Fruit fly (Drosophila melanogaster): ENCODE data around the gene Dpck.

The Dpck gene

DNA sequence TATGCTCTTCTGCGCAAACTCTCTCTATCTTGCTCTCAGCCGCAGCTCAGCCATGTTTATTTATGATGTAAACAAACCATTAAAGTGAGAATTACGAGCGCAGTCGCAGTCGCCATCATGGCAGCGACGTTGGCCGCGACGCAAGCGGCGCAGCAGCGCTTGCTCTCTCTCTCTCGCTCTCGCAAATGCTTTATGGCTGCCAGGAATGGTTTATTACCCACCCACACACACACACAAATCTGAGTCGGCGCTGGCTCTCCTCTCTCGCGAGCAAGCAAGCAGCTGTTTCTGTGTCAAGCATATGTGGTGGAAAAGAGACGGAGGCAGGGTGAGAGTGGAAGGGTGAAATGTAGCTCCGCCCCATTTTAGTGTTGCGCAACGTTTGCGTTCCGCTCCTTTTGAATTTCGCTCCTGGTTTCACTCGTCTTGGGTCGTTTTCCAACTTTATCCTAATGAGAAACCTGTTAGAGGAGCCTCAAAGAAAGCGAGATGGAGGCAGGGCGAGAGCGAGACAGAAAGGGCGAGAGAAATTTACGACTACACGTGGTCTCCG is 44.7 kb upstream of the Dpck start (continued):
- no peak for TF ChIP-seq wdn (GFP tag; IDR thresholded peaks at IDR 0.05)
- TF ChIP-seq Hand (GFP tag; optimal IDR thresholded peaks at IDR 0.05), result no peak
- no peak for TF ChIP-seq CHES-1-like (GFP tag; optimal IDR thresholded peaks at IDR 0.05)
- TF ChIP-seq CG15011 (GFP tag; optimal IDR thresholded peaks at IDR 0.05), result no peak
- no peak for TF ChIP-seq CG4730 (GFP tag; IDR thresholded peaks at IDR 0.05)
- no peak for TF ChIP-seq CG1529 (GFP tag; optimal IDR thresholded peaks at IDR 0.05)
- no peak for TF ChIP-seq CG4404 (GFP tag; IDR thresholded peaks at IDR 0.05)
- TF ChIP-seq z (GFP tag; IDR thresholded peaks at IDR 0.05), result peak; percentile 91
- TF ChIP-seq slbo (GFP tag; IDR thresholded peaks at IDR 0.05), result no peak
- no peak for TF ChIP-seq jing (GFP tag; optimal IDR thresholded peaks at IDR 0.05)
- TF ChIP-seq knrl (GFP tag; IDR thresholded peaks at IDR 0.05; ENCODE audit: partially characterized antibody), result no peak
- no peak for TF ChIP-seq sug (tag; optimal IDR thresholded peaks at IDR 0.05)
- TF ChIP-seq CG13123 (GFP tag; optimal IDR thresholded peaks at IDR 0.05), result no peak
- TF ChIP-seq danr (GFP tag; IDR thresholded peaks at IDR 0.05), result no peak
- TF ChIP-seq hkb (optimal IDR thresholded peaks at IDR 0.05), result no peak
- 0 out of 2 replicates have a peak, but pooled peaks have one; percentile 26 for TF ChIP-seq hkb (GFP tag; IDR thresholded peaks at IDR 0.05)
- TF ChIP-seq Myb (GFP tag; optimal IDR thresholded peaks at IDR 0.05), result no peak
- TF ChIP-seq NFAT (GFP tag; IDR thresholded peaks at IDR 0.05), result no peak
- TF ChIP-seq chinmo (GFP tag; IDR thresholded peaks at IDR 0.05; ENCODE audit: partially characterized antibody), result peak; percentile 89; the same call in 1 of the 4 replicates
- TF ChIP-seq CG12236 (GFP tag; optimal IDR thresholded peaks at IDR 0.05), result no peak
- no peak for TF ChIP-seq tx (GFP tag; optimal IDR thresholded peaks at IDR 0.05)
- no peak for TF ChIP-seq CG11560 (tag; IDR thresholded peaks at IDR 0.05)
- 0 out of 2 replicates have a peak, but pooled peaks have one; percentile 39 for TF ChIP-seq CG4360 (GFP tag; IDR thresholded peaks at IDR 0.05)
- TF ChIP-seq repo (GFP tag; optimal IDR thresholded peaks at IDR 0.05), result no peak
- TF ChIP-seq cg (GFP tag; optimal IDR thresholded peaks at IDR 0.05), result peak; percentile 96
- peak; percentile 80 for TF ChIP-seq Med (GFP tag)
- peak; percentile 88 for TF ChIP-seq CG10321 (GFP tag; IDR thresholded peaks at IDR 0.05)
- TF ChIP-seq CG8089 (GFP tag; optimal IDR thresholded peaks at IDR 0.05), result peak; percentile 11
- TF ChIP-seq Dfd (GFP tag; optimal IDR thresholded peaks at IDR 0.05), result no peak
- TF ChIP-seq btn (GFP tag; optimal IDR thresholded peaks at IDR 0.05), result no peak
- TF ChIP-seq crol (GFP tag; IDR thresholded peaks at IDR 0.05), result peak; percentile 72
- peak; percentile 52 for TF ChIP-seq Neu2 (GFP tag; optimal IDR thresholded peaks at IDR 0.05; ENCODE audit: borderline replicate concordance)
- no peak for TF ChIP-seq cato (GFP tag; optimal IDR thresholded peaks at IDR 0.05; ENCODE audit: borderline replicate concordance)
- no peak for TF ChIP-seq CG1233 (GFP tag; optimal IDR thresholded peaks at IDR 0.05)
- 0 out of 3 replicates have a peak, but pooled peaks have one; percentile 4 for TF ChIP-seq zfh1 (GFP tag; IDR thresholded peaks at IDR 0.05)
- peak; percentile 55 for TF ChIP-seq dm (GFP tag; optimal IDR thresholded peaks at IDR 0.05)
- TF ChIP-seq NK7.1 (GFP tag; optimal IDR thresholded peaks at IDR 0.05), result no peak
- no peak for TF ChIP-seq slou (GFP tag; optimal IDR thresholded peaks at IDR 0.05)
- TF ChIP-seq CG10366 (GFP tag; IDR thresholded peaks at IDR 0.05), result no peak
- no peak for TF ChIP-seq vnd (GFP tag; IDR thresholded peaks at IDR 0.05; ENCODE audit: partially characterized antibody)
- no peak for TF ChIP-seq gt (GFP tag; IDR thresholded peaks at IDR 0.05)
- TF ChIP-seq ato (GFP tag; IDR thresholded peaks at IDR 0.05; ENCODE audit: partially characterized antibody), result no peak
- no peak for TF ChIP-seq otp (GFP tag; IDR thresholded peaks at IDR 0.05)
- TF ChIP-seq sens-2 (GFP tag; IDR thresholded peaks at IDR 0.05), result no peak
- no peak for TF ChIP-seq Gug (GFP tag; IDR thresholded peaks at IDR 0.05)
- peak; percentile 1 for TF ChIP-seq bcd (GFP tag; optimal IDR thresholded peaks at IDR 0.05)
- no peak for TF ChIP-seq prd (optimal IDR thresholded peaks at IDR 0.05)
- TF ChIP-seq prd (GFP tag; IDR thresholded peaks at IDR 0.05), result no peak
- no peak for TF ChIP-seq CG11085 (GFP tag; IDR thresholded peaks at IDR 0.05)
- TF ChIP-seq schlank (tag; optimal IDR thresholded peaks at IDR 0.05), result no peak
- peak; percentile 10 for TF ChIP-seq CG9727 (GFP tag; optimal IDR thresholded peaks at IDR 0.05)
- peak; percentile 60 for TF ChIP-seq CG18599 (GFP tag; optimal IDR thresholded peaks at IDR 0.05)

All from whole organism, embryonic.